Fruit fly (Drosophila melanogaster): Measurements from ENCODE around the gene Tm2.

The Tm2 gene

DNA sequence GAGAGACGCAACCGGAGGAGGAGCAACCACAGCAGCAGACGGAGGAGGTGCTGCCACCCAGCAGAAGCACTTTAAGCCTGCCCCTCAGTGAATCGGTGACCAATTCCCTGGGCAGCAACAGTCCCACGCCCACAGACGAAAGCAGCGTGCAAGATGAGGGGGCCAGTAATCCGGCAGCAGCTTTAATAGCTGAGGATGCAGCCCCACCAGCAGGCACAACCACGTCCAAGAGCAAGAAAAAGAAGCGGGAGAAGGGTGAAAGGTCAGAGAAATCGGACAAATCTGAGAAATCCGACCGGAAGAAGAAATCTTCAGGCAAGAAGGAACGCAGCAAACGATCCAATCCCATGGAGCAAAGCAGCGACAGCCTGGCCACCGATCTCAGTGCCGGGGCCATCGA lies 21.2 kb upstream of the Tm2 start:
- no peak for TF ChIP-seq CG9932 (GFP tag; IDR thresholded peaks at IDR 0.05)
- TF ChIP-seq Ets65A (GFP tag), result peak; percentile 91
- no peak for TF ChIP-seq Ets97D (GFP tag; optimal IDR thresholded peaks at IDR 0.05)
- peak; percentile 26 for TF ChIP-seq Med (GFP tag)
- TF ChIP-seq peb (GFP tag; IDR thresholded peaks at IDR 0.05), result no peak
- TF ChIP-seq BtbVII (GFP tag; optimal IDR thresholded peaks at IDR 0.05), result no peak

DNA sequence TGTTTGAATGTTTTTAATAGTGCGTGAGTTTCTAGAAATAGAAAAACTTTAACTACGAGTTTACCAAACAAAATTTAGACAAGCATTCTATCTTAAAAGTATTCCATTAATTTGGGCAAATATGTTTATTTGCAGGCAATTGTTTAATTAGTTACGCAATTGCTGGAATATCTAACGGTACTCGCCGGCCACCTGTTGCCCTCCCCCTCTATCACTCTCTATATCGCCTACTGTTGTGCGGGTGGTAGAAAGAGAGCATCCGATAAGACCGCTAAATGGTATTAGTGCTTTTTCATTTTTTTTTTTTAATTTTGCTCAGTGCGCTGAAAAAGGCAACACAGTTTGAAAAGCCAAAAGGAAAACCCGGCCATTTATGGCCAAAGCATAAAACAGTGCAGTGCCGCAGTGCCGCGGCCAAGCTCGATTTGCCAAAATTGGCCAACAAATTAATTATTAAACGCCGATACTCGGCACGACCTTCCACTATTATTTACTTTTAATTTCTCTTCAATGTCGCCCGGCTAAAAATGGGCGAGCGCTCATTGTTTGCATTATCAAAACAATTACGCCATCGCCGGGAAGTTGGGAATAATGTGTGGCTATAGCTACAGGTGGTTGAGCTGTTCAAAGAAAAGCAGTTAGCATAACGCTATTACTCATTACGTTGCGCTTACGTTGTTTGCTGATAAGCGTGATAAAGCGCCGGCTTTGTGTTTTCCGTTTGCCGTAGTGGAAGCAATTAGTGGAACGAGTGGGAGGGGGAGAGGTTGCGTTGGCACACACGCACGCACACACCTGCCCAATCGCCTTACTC lies 20.0 kb upstream of the Tm2 start:
- TF ChIP-seq eve (GFP tag; optimal IDR thresholded peaks at IDR 0.05), result peak in 1 of 2 experiments; percentile 9
- TF ChIP-seq CG9437 (GFP tag; optimal IDR thresholded peaks at IDR 0.05), result peak; percentile 99
- peak; percentile 78 for TF ChIP-seq kah (GFP tag; optimal IDR thresholded peaks at IDR 0.05)
- TF ChIP-seq grn (GFP tag; optimal IDR thresholded peaks at IDR 0.05), result peak; percentile 14
- TF ChIP-seq cwo (GFP tag; optimal IDR thresholded peaks at IDR 0.05), result peak; percentile 25
- no peak for TF ChIP-seq knrl (GFP tag; IDR thresholded peaks at IDR 0.05; ENCODE audit: partially characterized antibody)
- TF ChIP-seq Pdp1 (GFP tag; optimal IDR thresholded peaks at IDR 0.05), result peak in 1 of 2 experiments; percentile 75
- peak; percentile 18 for TF ChIP-seq lilli (GFP tag; optimal IDR thresholded peaks at IDR 0.05)
- TF ChIP-seq sug (tag; optimal IDR thresholded peaks at IDR 0.05), result peak; percentile 19
- TF ChIP-seq scrt (GFP tag; optimal IDR thresholded peaks at IDR 0.05), result peak; percentile 61
- peak; percentile 32 for TF ChIP-seq CG17912 (GFP tag; optimal IDR thresholded peaks at IDR 0.05)
- no peak for TF ChIP-seq GATAe (GFP tag; conservative IDR thresholded peaks at IDR 0.05)
- peak; percentile 31 for TF ChIP-seq CG6765 (GFP tag; optimal IDR thresholded peaks at IDR 0.05)
- peak; percentile 85 for TF ChIP-seq Med (GFP tag)
- TF ChIP-seq bab2 (GFP tag; optimal IDR thresholded peaks at IDR 0.05), result no peak
- no peak for TF ChIP-seq ap (GFP tag; IDR thresholded peaks at IDR 0.05)
- peak; percentile 58 for TF ChIP-seq zen (tag; optimal IDR thresholded peaks at IDR 0.05)
- no peak for TF ChIP-seq D19A (tag; optimal IDR thresholded peaks at IDR 0.05)
- peak; percentile 12 for TF ChIP-seq nom (GFP tag; optimal IDR thresholded peaks at IDR 0.05)
- no peak for TF ChIP-seq bcd (GFP tag; optimal IDR thresholded peaks at IDR 0.05)
- peak; percentile 74 for TF ChIP-seq sens (GFP tag)
- TF ChIP-seq CG12769 (tag; optimal IDR thresholded peaks at IDR 0.05), result peak; percentile 18
- TF ChIP-seq slp2 (GFP tag; optimal IDR thresholded peaks at IDR 0.05), result no peak
- peak; percentile 46 for TF ChIP-seq CG1832 (GFP tag; optimal IDR thresholded peaks at IDR 0.05)

DNA sequence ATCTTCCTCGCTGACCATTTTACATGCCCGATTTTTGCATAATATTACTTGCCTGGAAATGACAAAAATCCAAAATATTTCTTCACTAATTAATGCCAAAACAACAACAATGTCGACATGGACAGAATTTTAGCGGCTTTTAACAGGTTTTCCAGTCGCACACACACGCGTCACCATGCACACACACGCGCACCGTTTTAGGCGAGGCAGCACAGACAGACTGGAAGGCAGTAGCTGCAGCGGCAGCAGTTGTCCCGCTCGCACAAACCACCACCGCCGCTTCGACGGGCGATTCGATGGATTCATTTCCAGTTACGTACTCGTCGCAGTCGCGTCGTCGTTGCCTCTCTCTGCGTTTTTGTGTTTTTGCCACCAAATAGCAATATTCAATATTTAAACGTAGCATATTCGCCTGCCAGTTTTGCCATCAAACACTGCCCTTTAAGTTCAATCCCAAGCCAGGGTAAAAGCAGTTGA lies 19.3 kb upstream of the Tm2 start, which contains the start of gene CG45218:
Gene CG45218, minus strand, starts transcription at position 158 of the 477 bp plus-strand sequence.
- TF ChIP-seq Max (GFP tag; optimal IDR thresholded peaks at IDR 0.05), result no peak
- TF ChIP-seq CG17385 (GFP tag; optimal IDR thresholded peaks at IDR 0.05), result no peak
- TF ChIP-seq ro (GFP tag; IDR thresholded peaks at IDR 0.05), result no peak
- TF ChIP-seq BtbVII (GFP tag; optimal IDR thresholded peaks at IDR 0.05), result no peak
- TF ChIP-seq ewg (GFP tag; optimal IDR thresholded peaks at IDR 0.05), result peak; percentile 28
- TF ChIP-seq Xrp1 (GFP tag; IDR thresholded peaks at IDR 0.05), result no peak
- peak; percentile 13 for TF ChIP-seq pfk (GFP tag; optimal IDR thresholded peaks at IDR 0.05)
- no peak for TF ChIP-seq inv (GFP tag; IDR thresholded peaks at IDR 0.05; ENCODE audit: partially characterized antibody)
- no peak for TF ChIP-seq CG10462 (GFP tag; optimal IDR thresholded peaks at IDR 0.05)
- no peak for TF ChIP-seq p53 (GFP tag; optimal IDR thresholded peaks at IDR 0.05)
- no peak for TF ChIP-seq Gug (GFP tag; IDR thresholded peaks at IDR 0.05)
- TF ChIP-seq chinmo (GFP tag; IDR thresholded peaks at IDR 0.05; ENCODE audit: partially characterized antibody), result no peak
- TF ChIP-seq Sox100B (GFP tag; optimal IDR thresholded peaks at IDR 0.05), result no peak
- no peak for TF ChIP-seq CG1647 (GFP tag; optimal IDR thresholded peaks at IDR 0.05)
- no peak for TF ChIP-seq Bgb (GFP tag; IDR thresholded peaks at IDR 0.05; ENCODE audit: partially characterized antibody)
- no peak for TF ChIP-seq Sox102F (GFP tag; optimal IDR thresholded peaks at IDR 0.05)
- TF ChIP-seq CG12391 (tag; optimal IDR thresholded peaks at IDR 0.05), result no peak
- no peak for TF ChIP-seq Lhr (GFP tag; optimal IDR thresholded peaks at IDR 0.05)
- no peak for TF ChIP-seq gce (GFP tag; IDR thresholded peaks at IDR 0.05)
- no peak for TF ChIP-seq CG1603 (tag; optimal IDR thresholded peaks at IDR 0.05)
